Worm (Caenorhabditis elegans): ENCODE results near the gene nspc-20.

nspc-20 gene

DNA sequence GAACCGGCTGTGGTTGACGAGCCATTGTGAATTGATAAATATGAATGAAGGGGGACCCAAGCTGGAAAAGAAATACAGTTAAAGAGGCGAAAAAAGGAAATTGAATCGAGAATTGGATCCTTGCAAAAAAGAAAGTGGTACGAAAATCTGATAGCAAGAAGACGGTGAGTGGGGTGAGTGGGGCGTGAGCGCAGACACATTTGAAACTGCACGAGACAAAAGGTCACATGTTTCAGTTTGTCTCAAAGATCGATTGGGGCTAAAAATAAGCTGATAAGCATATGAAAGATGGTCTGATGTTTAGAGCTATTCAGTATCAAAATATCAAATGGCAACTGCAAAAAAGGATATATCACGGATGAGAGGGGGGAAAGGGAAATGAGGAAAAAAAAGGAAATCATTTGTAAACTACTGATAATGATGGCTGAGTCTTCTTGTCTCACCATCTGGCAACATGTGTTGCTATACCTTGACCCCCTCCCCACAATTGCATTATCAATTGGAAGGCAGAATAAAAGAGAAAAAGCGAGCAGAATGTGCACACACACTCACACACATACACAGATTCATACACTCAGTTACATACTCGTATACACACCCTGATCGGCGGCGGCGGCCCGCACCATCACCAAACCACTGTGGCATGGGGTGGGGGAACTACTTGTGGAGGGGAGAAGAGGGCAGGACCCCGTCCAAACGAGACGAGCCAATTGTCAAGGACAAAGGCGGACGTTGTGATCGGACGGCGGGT is 26.0 kb downstream of the nspc-20 start, which contains the start of gene M163.1:
Gene M163.1, minus strand, starts transcription at position 25 of the 751 bp plus-strand sequence.
- TF ChIP-seq dve-1 (tag; optimal IDR thresholded peaks at IDR 0.05) (no peak), sox-2 (GFP tag; IDR thresholded peaks at IDR 0.05) (peak; percentile 3; the same call in 1 of the 2 replicates), pha-4 (tag; optimal IDR thresholded peaks at IDR 0.05) (no peak), ceh-2 (tag; optimal IDR thresholded peaks at IDR 0.05) (peak; percentile 22), fkh-10 (GFP tag; optimal IDR thresholded peaks at IDR 0.05) (no peak), pax-1 (tag; optimal IDR thresholded peaks at IDR 0.05) (no peak), sdc-2 (tag; optimal IDR thresholded peaks at IDR 0.05) (peak; percentile 38), lim-6 (tag; optimal IDR thresholded peaks at IDR 0.05) (no peak), unc-42 (tag; optimal IDR thresholded peaks at IDR 0.05) (peak; percentile 3), K09A11.1 (tag; optimal IDR thresholded peaks at IDR 0.05; ENCODE audit: insufficient read depth) (no peak), ama-1 (optimal IDR thresholded peaks at IDR 0.05) (no peak), ceh-9 (tag; optimal IDR thresholded peaks at IDR 0.05) (no peak), fax-1 (tag; optimal IDR thresholded peaks at IDR 0.05) (no peak), syd-9 (tag; optimal IDR thresholded peaks at IDR 0.05) (no peak), ceh-14 (tag; optimal IDR thresholded peaks at IDR 0.05) (no peak), sox-4 (tag; optimal IDR thresholded peaks at IDR 0.05) (no peak), ahr-1 (tag; optimal IDR thresholded peaks at IDR 0.05) (no peak), C38D4.7 (GFP tag; optimal IDR thresholded peaks at IDR 0.05) (no peak), pha-2 (tag; optimal IDR thresholded peaks at IDR 0.05) (no peak), nhr-11 (tag; optimal IDR thresholded peaks at IDR 0.05) (no peak), F13H6.1 (tag; optimal IDR thresholded peaks at IDR 0.05) (no peak), ceh-6 (GFP tag; optimal IDR thresholded peaks at IDR 0.05) (peak; percentile 37), tbx-2 (tag; optimal IDR thresholded peaks at IDR 0.05) (peak; percentile 56), ceh-24 (tag; optimal IDR thresholded peaks at IDR 0.05) (no peak), dmd-4 (tag; optimal IDR thresholded peaks at IDR 0.05; ENCODE audit: borderline replicate concordance) (no peak), ceh-31 (tag; optimal IDR thresholded peaks at IDR 0.05) (peak; percentile 16), gmeb-2 (tag; optimal IDR thresholded peaks at IDR 0.05) (no peak), nfya-1 (tag; optimal IDR thresholded peaks at IDR 0.05) (peak; percentile 13), unc-86 (tag; optimal IDR thresholded peaks at IDR 0.05) (no peak), nhr-232 (tag; optimal IDR thresholded peaks at IDR 0.05) (peak; percentile 3), eyg-1 (tag; optimal IDR thresholded peaks at IDR 0.05) (peak; percentile 22), ref-2 (tag; optimal IDR thresholded peaks at IDR 0.05) (no peak), unc-55 (GFP tag; optimal IDR thresholded peaks at IDR 0.05) (no peak), ceh-18 (tag; optimal IDR thresholded peaks at IDR 0.05) (peak; percentile 0), ztf-16 (tag; optimal IDR thresholded peaks at IDR 0.05) (no peak), ceh-19 (GFP tag; optimal IDR thresholded peaks at IDR 0.05) (no peak), rnt-1 (tag; optimal IDR thresholded peaks at IDR 0.05) (peak; percentile 36), pros-1 (tag; optimal IDR thresholded peaks at IDR 0.05) (peak; percentile 10), npax-4 (tag; optimal IDR thresholded peaks at IDR 0.05) (no peak), pag-3 (tag; optimal IDR thresholded peaks at IDR 0.05; ENCODE audit: borderline replicate concordance) (no peak), hlh-30 (tag; optimal IDR thresholded peaks at IDR 0.05; ENCODE audit: insufficient read depth) (peak; percentile 1), hlh-8 (tag; optimal IDR thresholded peaks at IDR 0.05) (peak; percentile 15)

DNA sequence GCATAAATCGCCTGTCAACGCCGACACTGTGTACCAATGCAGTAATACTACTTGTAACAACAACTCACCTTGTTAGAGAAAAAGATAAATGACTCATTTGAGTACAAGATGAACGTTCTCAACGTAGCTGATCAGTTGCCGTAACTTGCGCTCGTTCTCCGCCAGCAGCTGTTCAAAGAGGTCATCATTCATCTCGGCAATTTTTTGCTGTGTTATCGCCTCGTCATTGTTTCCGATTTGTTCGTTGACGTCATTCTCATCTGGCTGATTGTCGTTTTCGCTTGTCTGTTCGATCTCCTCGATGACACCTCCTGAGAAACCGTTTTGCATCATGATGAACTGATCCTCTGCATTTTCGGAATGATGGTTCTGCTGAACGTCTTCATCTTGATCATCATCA is 26.7 kb downstream of the nspc-20 start:
- TF ChIP-seq ztf-16 (tag; optimal IDR thresholded peaks at IDR 0.05), result no peak
- peak; percentile 2 for TF ChIP-seq unc-55 (GFP tag; optimal IDR thresholded peaks at IDR 0.05)
